Worm (Caenorhabditis elegans): ENCODE measurements around the gene unc-112.
A peak's percentile ranks its signal among the peaks of the same experiment; 100 is the strongest.

The unc-112 gene

ce11 chrV:14696604-14697307 is at the start of gene unc-112 (continued):
- TF ChIP-seq T26A8.4 (GFP tag; IDR thresholded peaks at IDR 0.05) (peak; percentile 24; the same call in 1 of the 2 replicates), nhr-111 (GFP tag; optimal IDR thresholded peaks at IDR 0.05) (no peak), nhr-10 (tag; optimal IDR thresholded peaks at IDR 0.05) (no peak), mdl-1 (tag; optimal IDR thresholded peaks at IDR 0.05) (peak in 1 of 2 experiments; percentile 77), lin-38 (GFP tag; IDR thresholded peaks at IDR 0.05) (peak; percentile 64), rbr-2 (tag; optimal IDR thresholded peaks at IDR 0.05) (peak; percentile 69), dve-1 (tag; optimal IDR thresholded peaks at IDR 0.05; ENCODE audit: insufficient read depth) (peak; percentile 84), madf-9 (GFP tag; conservative IDR thresholded peaks at IDR 0.05) (no peak), nhr-237 (tag; optimal IDR thresholded peaks at IDR 0.05) (no peak), unc-62 (GFP tag; optimal IDR thresholded peaks at IDR 0.05 in 1 of 2) (no peak), unc-62 (tag; optimal IDR thresholded peaks at IDR 0.05) (no peak), nhr-48 (tag; optimal IDR thresholded peaks at IDR 0.05) (peak; percentile 25), mxl-2 (GFP tag; conservative IDR thresholded peaks at IDR 0.05) (no peak), dmd-6 (GFP tag; IDR thresholded peaks at IDR 0.05) (no peak; the same call in none of the 2 replicates), mep-1 (tag; optimal IDR thresholded peaks at IDR 0.05) (peak; percentile 94), zfp-3 (GFP tag; conservative IDR thresholded peaks at IDR 0.05) (no peak), Y75B8A.6 (GFP tag; IDR thresholded peaks at IDR 0.05) (no peak), ceh-44 (GFP tag; IDR thresholded peaks at IDR 0.05) (no peak), Y5F2A.4 (GFP tag; optimal IDR thresholded peaks at IDR 0.05) (no peak), madf-5 (GFP tag; IDR thresholded peaks at IDR 0.05) (0 out of 4 replicates have a peak, but pooled peaks of 1 of the 2 experiments have one; percentile 9), pqm-1 (tag; optimal IDR thresholded peaks at IDR 0.05) (peak; percentile 84), F10B5.3 (tag; optimal IDR thresholded peaks at IDR 0.05) (peak; percentile 50), hmg-1.1 (GFP tag; IDR thresholded peaks at IDR 0.05) (peak; percentile 83), lir-3 (tag; optimal IDR thresholded peaks at IDR 0.05) (no peak), nhr-25 (tag; optimal IDR thresholded peaks at IDR 0.05; ENCODE audit: borderline replicate concordance, insufficient read depth) (no peak), snpc-4 (tag; optimal IDR thresholded peaks at IDR 0.05) (no peak), mes-2 (tag; optimal IDR thresholded peaks at IDR 0.05; ENCODE audit: poor library complexity, severe bottlenecking) (peak; percentile 61), mxl-3 (GFP tag; optimal IDR thresholded peaks at IDR 0.05) (peak; percentile 85), ama-1 (optimal IDR thresholded peaks at IDR 0.05) (no peak), zip-11 (GFP tag; IDR thresholded peaks at IDR 0.05) (no peak), mdt-29 (GFP tag; IDR thresholded peaks at IDR 0.05) (no peak), attf-4 (tag; optimal IDR thresholded peaks at IDR 0.05) (no peak), R02D3.7 (tag; optimal IDR thresholded peaks at IDR 0.05) (no peak), nhr-42 (GFP tag; IDR thresholded peaks at IDR 0.05) (no peak), duxl-1 (tag; optimal IDR thresholded peaks at IDR 0.05; ENCODE audit: poor library complexity) (peak; percentile 43), fos-1 (tag; optimal IDR thresholded peaks at IDR 0.05) (no peak), nhr-41 (GFP tag; IDR thresholded peaks at IDR 0.05) (no peak), nhr-28 (tag; optimal IDR thresholded peaks at IDR 0.05) (peak; percentile 90), nhr-6 (tag; optimal IDR thresholded peaks at IDR 0.05) (peak; percentile 98), jun-1 (tag; optimal IDR thresholded peaks at IDR 0.05) (peak; percentile 45), Y105C5A.15 (GFP tag; IDR thresholded peaks at IDR 0.05) (no peak), ztf-7 (tag; optimal IDR thresholded peaks at IDR 0.05) (no peak), dpl-1 (GFP tag; optimal IDR thresholded peaks at IDR 0.05) (peak; percentile 51), ztf-11 (tag; optimal IDR thresholded peaks at IDR 0.05) (no peak), daf-8 (GFP tag; IDR thresholded peaks at IDR 0.05) (no peak), zfp-2 (tag; optimal IDR thresholded peaks at IDR 0.05) (no peak), cey-2 (tag; optimal IDR thresholded peaks at IDR 0.05; ENCODE audit: borderline replicate concordance, insufficient read depth) (peak; percentile 24), lin-29 (GFP tag; IDR thresholded peaks at IDR 0.05) (no peak), F26F4.8 (GFP tag; conservative IDR thresholded peaks at IDR 0.05) (no peak), gei-8 (GFP tag; optimal IDR thresholded peaks at IDR 0.05) (peak; percentile 14), skn-1 (tag; optimal IDR thresholded peaks at IDR 0.05) (no peak)

All from whole organism, L4 larva.